Fruit fly (Drosophila melanogaster) whole organism, embryonic: ENCODE results near the gene Ythdf.

Source experiments
- C15 ChIP-seq: fragments of 200-800 bp; sonication (Bioruptor generic); IDR thresholded peaks from 3 replicates; pipeline ENCODE4 v1.3.6; 2022; ENCODE audit warnings: missing biosample characterization, missing genetic modification characterization
- CG10321 ChIP-seq: fragments of 200-800 bp; sonication (Bioruptor generic); IDR thresholded peaks from 2 replicates; pipeline ENCODE4 v1.3.6; 2022; ENCODE audit warnings: missing biosample characterization, missing genetic modification characterization
- CG12391 ChIP-seq: fragments of 200-800 bp; sonication (Bioruptor generic); optimal IDR thresholded peaks from 3 replicates; lab custom pipeline; 2018; ENCODE audit warnings: missing biosample characterization, mild to moderate bottlenecking, missing genetic modification characterization, moderate library complexity
- CG13296 ChIP-seq: fragments of 200-800 bp; sonication (Bioruptor generic); optimal IDR thresholded peaks from 3 replicates; lab custom pipeline; 2018; ENCODE audit warnings: missing biosample characterization, mild to moderate bottlenecking, missing genetic modification characterization
- CG14860 ChIP-seq: fragments of 200-800 bp; sonication (Bioruptor generic); IDR thresholded peaks from 3 replicates; pipeline ENCODE4 v1.3.6; 2022; ENCODE audit warnings: missing biosample characterization, missing genetic modification characterization; ENCODE audit not compliant: partially characterized antibody
- CG14965 ChIP-seq: fragments of 200-800 bp; sonication (Bioruptor generic); optimal IDR thresholded peaks from 2 replicates; lab custom pipeline; 2016; ENCODE audit warnings: missing biosample characterization, missing genetic modification characterization, borderline replicate concordance
- CG15479 ChIP-seq: fragments of 200-800 bp; sonication (Bioruptor generic); optimal IDR thresholded peaks from 3 replicates; lab custom pipeline; 2019; ENCODE audit warnings: missing biosample characterization, mild to moderate bottlenecking, missing genetic modification characterization, moderate library complexity
- CG1603 ChIP-seq: fragments of 200-800 bp; sonication (Bioruptor generic); optimal IDR thresholded peaks from 2 replicates; lab custom pipeline; 2019; ENCODE audit warnings: missing biosample characterization, mild to moderate bottlenecking, missing genetic modification characterization, moderate library complexity
- CG16813 ChIP-seq: fragments of 200-800 bp; sonication (Bioruptor generic); IDR thresholded peaks from 3 replicates; pipeline ENCODE4 v1.3.6; 2022; ENCODE audit warnings: missing biosample characterization, missing genetic modification characterization; ENCODE audit not compliant: partially characterized antibody
- CG17186 ChIP-seq: fragments of 200-800 bp; sonication (Bioruptor generic); optimal IDR thresholded peaks from 3 replicates; lab custom pipeline; 2017; ENCODE audit warnings: missing biosample characterization, missing genetic modification reagents, missing genetic modification characterization
- CG17568 ChIP-seq: fragments of 200-800 bp; sonication (Bioruptor generic); optimal IDR thresholded peaks from 2 replicates; lab custom pipeline; 2018; ENCODE audit warnings: missing biosample characterization, mild to moderate bottlenecking, missing genetic modification characterization, moderate library complexity
- CG32767 ChIP-seq: fragments of 200-800 bp; sonication (Bioruptor generic); IDR thresholded peaks from 2 replicates; pipeline ENCODE4 v1.3.6; 2022; ENCODE audit warnings: missing biosample characterization, missing genetic modification characterization
- CG3838 ChIP-seq: fragments of 200-800 bp; sonication (Bioruptor generic); optimal IDR thresholded peaks from 3 replicates; lab custom pipeline; 2016; ENCODE audit warnings: missing biosample characterization, missing genetic modification characterization
- CG3995 ChIP-seq: fragments of 200-800 bp; sonication (Bioruptor generic); optimal IDR thresholded peaks from 3 replicates; lab custom pipeline; 2016; ENCODE audit warnings: missing biosample characterization, missing genetic modification characterization
- CG4328 ChIP-seq: fragments of 200-800 bp; sonication (Bioruptor generic); optimal IDR thresholded peaks from 3 replicates; lab custom pipeline; 2017; ENCODE audit warnings: missing biosample characterization, missing genetic modification reagents, missing genetic modification characterization
- CG4404 ChIP-seq: fragments of 200-800 bp; sonication (Bioruptor generic); IDR thresholded peaks from 2 replicates; pipeline ENCODE4 v1.3.6; 2022; ENCODE audit warnings: missing biosample characterization, missing genetic modification characterization
- CG4707 ChIP-seq: fragments of 200-800 bp; sonication (Bioruptor generic); optimal IDR thresholded peaks from 2 replicates; lab custom pipeline; 2018; ENCODE audit warnings: missing biosample characterization, mild to moderate bottlenecking, missing genetic modification characterization, moderate library complexity
- CG5245 ChIP-seq: fragments of 200-800 bp; sonication (Bioruptor generic); optimal IDR thresholded peaks from 3 replicates; lab custom pipeline; 2016; ENCODE audit warnings: missing biosample characterization, missing genetic modification characterization
- CG6689 ChIP-seq: fragments of 200-800 bp; sonication (Bioruptor generic); IDR thresholded peaks from 2 replicates; pipeline ENCODE4 v1.3.6; 2022; ENCODE audit warnings: missing biosample characterization, missing genetic modification characterization
- CG6813 ChIP-seq: fragments of 200-800 bp; sonication (Bioruptor generic); optimal IDR thresholded peaks from 2 replicates; lab custom pipeline; 2017; ENCODE audit warnings: missing biosample characterization, missing genetic modification characterization, mild to moderate bottlenecking, moderate library complexity, missing genetic modification reagents
- CG7372 ChIP-seq: fragments of 200-800 bp; sonication (Bioruptor generic); IDR thresholded peaks from 2 replicates; pipeline ENCODE4 v1.3.6; 2022; ENCODE audit warnings: missing biosample characterization, missing genetic modification characterization
- CG8359 ChIP-seq: fragments of 200-800 bp; sonication (Bioruptor generic); optimal IDR thresholded peaks from 2 replicates; lab custom pipeline; 2017; ENCODE audit warnings: missing biosample characterization, mild to moderate bottlenecking, missing genetic modification characterization, borderline replicate concordance
- CG8388 ChIP-seq: fragments of 200-800 bp; sonication (Bioruptor generic); optimal IDR thresholded peaks from 2 replicates; lab custom pipeline; 2019; ENCODE audit warnings: missing biosample characterization, mild to moderate bottlenecking, missing genetic modification characterization, moderate library complexity
- D ChIP-seq, 2 experiments: fragments of 200-800 bp in 1 of 2; fragments of >200 bp in 1 of 2; sonication (Bioruptor generic) in 1 of 2; optimal IDR thresholded peaks; 2 replicates in 1 of 2; 3 replicates in 1 of 2; lab custom pipeline; 2017; ENCODE audit warnings: mild to moderate bottlenecking in 1 of 2, missing biosample characterization in 1 of 2, missing genetic modification characterization in 1 of 2, missing genetic modification reagents in 1 of 2
- Dip2 ChIP-seq: fragments of 200-800 bp; sonication (Bioruptor generic); IDR thresholded peaks from 2 replicates; pipeline ENCODE4 v1.3.6; 2022; ENCODE audit warnings: missing biosample characterization, missing genetic modification characterization
- Hey ChIP-seq: fragments of 200-800 bp; sonication (Bioruptor generic); optimal IDR thresholded peaks from 3 replicates; lab custom pipeline; 2018; ENCODE audit warnings: missing biosample characterization, mild to moderate bottlenecking, missing genetic modification characterization
- Hmr ChIP-seq: fragments of 200-800 bp; sonication (Bioruptor generic); optimal IDR thresholded peaks from 3 replicates; lab custom pipeline; 2017; ENCODE audit warnings: mild to moderate bottlenecking, missing biosample characterization, missing genetic modification reagents, missing genetic modification characterization
- Hr39 ChIP-seq: fragments of >200 bp; optimal IDR thresholded peaks from 2 replicates; lab custom pipeline; 2017
- Meics ChIP-seq: fragments of 200-800 bp; sonication (Bioruptor generic); optimal IDR thresholded peaks from 2 replicates; lab custom pipeline; 2017; ENCODE audit warnings: missing biosample characterization, mild to moderate bottlenecking, missing genetic modification characterization
- Scr ChIP-seq: fragments of 200-800 bp; sonication (Bioruptor generic); IDR thresholded peaks from 2 replicates; pipeline ENCODE4 v1.3.6; 2022; ENCODE audit warnings: missing biosample characterization, missing genetic modification characterization; ENCODE audit not compliant: partially characterized antibody
- Side ChIP-seq: fragments of 200-800 bp; sonication (Bioruptor generic); optimal IDR thresholded peaks from 2 replicates; lab custom pipeline; 2016; ENCODE audit warnings: missing biosample characterization, missing genetic modification characterization
- Sry-δ ChIP-seq: fragments of 200-800 bp; sonication (Bioruptor generic); optimal IDR thresholded peaks from 2 replicates; lab custom pipeline; 2016; ENCODE audit warnings: missing biosample characterization, missing genetic modification characterization
- Trl ChIP-seq, 3 experiments: fragments of >200 bp in 2 of 3; fragments of 200-800 bp in 1 of 3; sonication (Bioruptor generic) in 1 of 3; optimal IDR thresholded peaks; 2 replicates in 1 of 3; 3 replicates in 2 of 3; lab custom pipeline; 2016 to 2017; ENCODE audit warnings: missing biosample characterization in 1 of 3, missing genetic modification characterization in 1 of 3
- amos ChIP-seq: fragments of 200-800 bp; sonication (Bioruptor generic); IDR thresholded peaks from 2 replicates; pipeline ENCODE4 v1.3.6; 2022; ENCODE audit warnings: missing biosample characterization, missing genetic modification characterization; ENCODE audit not compliant: partially characterized antibody
- ara ChIP-seq: fragments of 200-800 bp; sonication (Bioruptor generic); IDR thresholded peaks from 2 replicates; pipeline ENCODE4 v1.3.6; 2022; ENCODE audit warnings: missing biosample characterization, missing genetic modification characterization
- bab2 ChIP-seq: fragments of 200-800 bp; sonication (Bioruptor generic); optimal IDR thresholded peaks from 2 replicates; lab custom pipeline; 2016; ENCODE audit warnings: missing biosample characterization, missing genetic modification characterization
- cg ChIP-seq: fragments of 200-800 bp; sonication (Bioruptor generic); optimal IDR thresholded peaks from 3 replicates; lab custom pipeline; 2019; ENCODE audit warnings: missing biosample characterization, mild to moderate bottlenecking, missing genetic modification characterization, moderate library complexity
- cwo ChIP-seq: fragments of 200-800 bp; sonication (Bioruptor generic); optimal IDR thresholded peaks from 3 replicates; lab custom pipeline; 2017; ENCODE audit warnings: missing biosample characterization, missing genetic modification characterization, mild to moderate bottlenecking, moderate library complexity, missing genetic modification reagents
- dimm ChIP-seq: fragments of 200-800 bp; sonication (Bioruptor generic); IDR thresholded peaks from 2 replicates; pipeline ENCODE4 v1.3.6; 2022; ENCODE audit warnings: missing biosample characterization, missing genetic modification characterization
- dysf ChIP-seq: fragments of 200-800 bp; sonication (Bioruptor generic); IDR thresholded peaks from 3 replicates; pipeline ENCODE4 v1.3.6; 2022; ENCODE audit warnings: missing biosample characterization, missing genetic modification characterization
- gcm2 ChIP-seq: fragments of 200-800 bp; sonication (Bioruptor generic); optimal IDR thresholded peaks from 2 replicates; lab custom pipeline; 2016; ENCODE audit warnings: missing biosample characterization, missing genetic modification characterization
- grn ChIP-seq: fragments of 200-800 bp; sonication (Bioruptor generic); optimal IDR thresholded peaks from 3 replicates; lab custom pipeline; 2017; ENCODE audit warnings: missing biosample characterization, missing genetic modification characterization
- lab ChIP-seq: fragments of 200-800 bp; sonication (Bioruptor generic); optimal IDR thresholded peaks from 3 replicates; lab custom pipeline; 2017; ENCODE audit warnings: missing biosample characterization, missing genetic modification characterization, mild to moderate bottlenecking, moderate library complexity, missing genetic modification reagents
- odd ChIP-seq: fragments of 200-800 bp; sonication (Bioruptor generic); optimal IDR thresholded peaks from 2 replicates; lab custom pipeline; 2017; ENCODE audit warnings: missing biosample characterization, mild to moderate bottlenecking, missing genetic modification characterization
- sna ChIP-seq: fragments of 200-800 bp; sonication (Bioruptor generic); IDR thresholded peaks from 2 replicates; pipeline ENCODE4 v1.3.6; 2022; ENCODE audit warnings: missing biosample characterization, missing genetic modification characterization; ENCODE audit not compliant: partially characterized antibody
- ssp ChIP-seq: fragments of 200-800 bp; sonication (Bioruptor generic); IDR thresholded peaks from 2 replicates; pipeline ENCODE4 v1.3.6; 2022; ENCODE audit warnings: missing biosample characterization, missing genetic modification characterization
- wdn ChIP-seq: fragments of 200-800 bp; sonication (Bioruptor generic); IDR thresholded peaks from 2 replicates; pipeline ENCODE4 v1.3.6; 2022; ENCODE audit warnings: missing biosample characterization, missing genetic modification characterization
- zfh2 ChIP-seq: fragments of 200-800 bp; sonication (Bioruptor generic); optimal IDR thresholded peaks from 2 replicates; lab custom pipeline; 2016; ENCODE audit warnings: missing biosample characterization, missing genetic modification characterization

Gene Ythdf

dm6 chr3R:25024895-25025557 is 14.0 kb downstream of the Ythdf start, which contains the start of the genes EMC6 and Hr96 (continued):
- TF ChIP-seq dysf (GFP tag; lab: Robert Waterston, UW): peak; percentile 93
- peak; percentile 72 for TF ChIP-seq CG4707 (GFP tag; lab: Kevin White, UChicago)
- TF ChIP-seq cwo (GFP tag; lab: Kevin White, UChicago): peak; percentile 82
- peak; percentile 74 for TF ChIP-seq CG16813
- peak; percentile 87 for TF ChIP-seq CG8388 (GFP tag; lab: Kevin White, UChicago)
- no peak for TF ChIP-seq Dip2 (GFP tag; lab: Robert Waterston, UW)
- peak; percentile 92 for TF ChIP-seq CG13296 (GFP tag; lab: Kevin White, UChicago)
- TF ChIP-seq CG10321: peak; percentile 75
- TF ChIP-seq wdn (GFP tag; lab: Robert Waterston, UW): peak; percentile 93
- TF ChIP-seq CG14860 (GFP tag; lab: Robert Waterston, UW): peak; percentile 64
- no peak for TF ChIP-seq cg (GFP tag; lab: Kevin White, UChicago)
- peak; percentile 79 for TF ChIP-seq odd (GFP tag; lab: Kevin White, UChicago)
- peak; percentile 96 for TF ChIP-seq CG12391 (tag; lab: Kevin White, UChicago)
- TF ChIP-seq CG3995 (GFP tag; lab: Kevin White, UChicago): peak; percentile 72
- TF ChIP-seq gcm2 (GFP tag; lab: Kevin White, UChicago): peak; percentile 82
- peak; percentile 92 for TF ChIP-seq Side (GFP tag; lab: Kevin White, UChicago)
- TF ChIP-seq Hmr (GFP tag; lab: Kevin White, UChicago): peak; percentile 94
- TF ChIP-seq grn (GFP tag; lab: Kevin White, UChicago): peak; percentile 78
- TF ChIP-seq CG1603 (tag; lab: Kevin White, UChicago): peak; percentile 97
- peak; percentile 57 for TF ChIP-seq CG8359 (GFP tag; lab: Kevin White, UChicago)
- TF ChIP-seq CG3838 (GFP tag; lab: Kevin White, UChicago): peak; percentile 89
- peak; percentile 75 for TF ChIP-seq ssp (GFP tag; lab: Robert Waterston, UW)
- peak; percentile 63 for TF ChIP-seq amos
- TF ChIP-seq dimm (GFP tag; lab: Robert Waterston, UW): peak; percentile 75
- peak; percentile 93 for TF ChIP-seq ara
- TF ChIP-seq Hr39: no peak
- peak; percentile 87 for TF ChIP-seq CG17186 (GFP tag; lab: Kevin White, UChicago)
- peak; percentile 91 for TF ChIP-seq CG7372
- TF ChIP-seq CG14965 (GFP tag; lab: Kevin White, UChicago): peak; percentile 48
- TF ChIP-seq CG6813 (GFP tag; lab: Kevin White, UChicago): peak; percentile 86
- peak; percentile 89 for TF ChIP-seq CG5245 (GFP tag; lab: Kevin White, UChicago)
- TF ChIP-seq CG6689 (GFP tag; lab: Robert Waterston, UW): peak; percentile 91
- TF ChIP-seq Hey: peak; percentile 67
- peak; percentile 87 for TF ChIP-seq CG32767
- TF ChIP-seq Trl (optimal IDR thresholded peaks at IDR 0.05; lab: Kevin White, UChicago): no peak
- TF ChIP-seq Trl (GFP tag; optimal IDR thresholded peaks at IDR 0.05; lab: Kevin White, UChicago): peak; percentile 95
- no peak for TF ChIP-seq D (optimal IDR thresholded peaks at IDR 0.05; lab: Kevin White, UChicago)
- peak; percentile 82 for TF ChIP-seq D (GFP tag; optimal IDR thresholded peaks at IDR 0.05; lab: Kevin White, UChicago)
- peak; percentile 87 for TF ChIP-seq CG4328
- peak; percentile 69 for TF ChIP-seq Scr (GFP tag; lab: Robert Waterston, UW)
- TF ChIP-seq CG17568 (GFP tag; lab: Kevin White, UChicago): no peak
- peak; percentile 96 for TF ChIP-seq lab (GFP tag; lab: Kevin White, UChicago)
- peak; percentile 76 for TF ChIP-seq Sry-δ (GFP tag; lab: Kevin White, UChicago)
- peak; percentile 85 for TF ChIP-seq CG4404 (GFP tag; lab: Robert Waterston, UW)
- peak; percentile 94 for TF ChIP-seq Meics (GFP tag; lab: Kevin White, UChicago)
- TF ChIP-seq C15 (GFP tag; lab: Robert Waterston, UW): peak; percentile 85; the same call in 2 of the 3 replicates
- peak; percentile 75; the same call in 1 of the 2 replicates for TF ChIP-seq sna (GFP tag; lab: Robert Waterston, UW)
- no peak for TF ChIP-seq CG15479 (GFP tag; lab: Kevin White, UChicago)
- peak; percentile 95 for TF ChIP-seq zfh2 (GFP tag; lab: Kevin White, UChicago)
- peak; percentile 94 for TF ChIP-seq bab2 (GFP tag; lab: Kevin White, UChicago)
